Fruit fly (Drosophila melanogaster): ENCODE results near the gene Sirt7.

Sirt7 gene

dm6 chr3R:29040526-29041195 lies 15.1 kb upstream of the Sirt7 start (continued):
- TF ChIP-seq ftz-f1 (GFP tag; optimal IDR thresholded peaks at IDR 0.05) = peak; percentile 45
- no peak for TF ChIP-seq gsb-n (tag; optimal IDR thresholded peaks at IDR 0.05)
- TF ChIP-seq CG18011 (GFP tag; optimal IDR thresholded peaks at IDR 0.05) = peak; percentile 17
- no peak for TF ChIP-seq nau (GFP tag; optimal IDR thresholded peaks at IDR 0.05)
- TF ChIP-seq lov (optimal IDR thresholded peaks at IDR 0.05) = no peak
- TF ChIP-seq lov (GFP tag; IDR thresholded peaks at IDR 0.05) = no peak
- TF ChIP-seq CG11696 (GFP tag; IDR thresholded peaks at IDR 0.05) = peak; percentile 85
- peak; percentile 76 for TF ChIP-seq CG18262 (tag; optimal IDR thresholded peaks at IDR 0.05)
- peak; percentile 61 for TF ChIP-seq CG10654 (GFP tag; optimal IDR thresholded peaks at IDR 0.05)
- peak; percentile 68; the same call in 2 of the 3 replicates for TF ChIP-seq dysf (GFP tag; IDR thresholded peaks at IDR 0.05)
- TF ChIP-seq C15 (GFP tag; IDR thresholded peaks at IDR 0.05) = no peak
- no peak for TF ChIP-seq tll (GFP tag; optimal IDR thresholded peaks at IDR 0.05)
- TF ChIP-seq org-1 (GFP tag; optimal IDR thresholded peaks at IDR 0.05) = peak; percentile 72
- no peak for TF ChIP-seq Lim3 (GFP tag; IDR thresholded peaks at IDR 0.05)
- TF ChIP-seq Fer3 (tag; optimal IDR thresholded peaks at IDR 0.05) = peak; percentile 64
- peak; percentile 19 for TF ChIP-seq CG15073 (GFP tag; optimal IDR thresholded peaks at IDR 0.05)
- no peak for TF ChIP-seq CG4617 (GFP tag; optimal IDR thresholded peaks at IDR 0.05; ENCODE audit: borderline replicate concordance)
- TF ChIP-seq CG15479 (GFP tag; optimal IDR thresholded peaks at IDR 0.05) = no peak
- peak; percentile 23 for TF ChIP-seq CG18476 (GFP tag; optimal IDR thresholded peaks at IDR 0.05)
- no peak for TF ChIP-seq p53 (GFP tag; optimal IDR thresholded peaks at IDR 0.05)
- TF ChIP-seq CG1024 (GFP tag; IDR thresholded peaks at IDR 0.05) = no peak
- peak; percentile 31 for TF ChIP-seq slou (GFP tag; optimal IDR thresholded peaks at IDR 0.05)
- TF ChIP-seq Myb (GFP tag; optimal IDR thresholded peaks at IDR 0.05) = no peak
- TF ChIP-seq Sox102F (GFP tag; optimal IDR thresholded peaks at IDR 0.05) = no peak
- TF ChIP-seq Aef1 (GFP tag; IDR thresholded peaks at IDR 0.05) = peak; percentile 46; the same call in 1 of the 3 replicates
- TF ChIP-seq dan (GFP tag; IDR thresholded peaks at IDR 0.05) = no peak
- peak; percentile 38; the same call in 1 of the 3 replicates for TF ChIP-seq CG7357 (GFP tag; IDR thresholded peaks at IDR 0.05)
- peak; percentile 74 for TF ChIP-seq tio (GFP tag; optimal IDR thresholded peaks at IDR 0.05)
- peak; percentile 52 for TF ChIP-seq CG2120 (GFP tag; optimal IDR thresholded peaks at IDR 0.05)
- TF ChIP-seq CG15011 (GFP tag; optimal IDR thresholded peaks at IDR 0.05) = peak; percentile 65
- 0 out of 2 replicates have a peak, but pooled peaks have one; percentile 11 for TF ChIP-seq ranshi (GFP tag; IDR thresholded peaks at IDR 0.05)
- TF ChIP-seq Dll (GFP tag; IDR thresholded peaks at IDR 0.05; ENCODE audit: partially characterized antibody) = no peak
- TF ChIP-seq tna (GFP tag; IDR thresholded peaks at IDR 0.05; ENCODE audit: partially characterized antibody) = no peak
- peak; percentile 47 for TF ChIP-seq Hand (GFP tag; optimal IDR thresholded peaks at IDR 0.05)
- peak; percentile 60 for TF ChIP-seq CG10979 (tag; optimal IDR thresholded peaks at IDR 0.05)
- no peak; the same call in 2 of the 3 replicates for TF ChIP-seq CG34422 (GFP tag; IDR thresholded peaks at IDR 0.05)
- peak; percentile 42 for TF ChIP-seq CG6654 (GFP tag; optimal IDR thresholded peaks at IDR 0.05)
- peak; percentile 41 for TF ChIP-seq mam (GFP tag; optimal IDR thresholded peaks at IDR 0.05)
- TF ChIP-seq Fer1 (GFP tag; optimal IDR thresholded peaks at IDR 0.05) = peak; percentile 76
- 0 out of 3 replicates have a peak, but pooled peaks have one; percentile 49 for TF ChIP-seq CG3726 (GFP tag; IDR thresholded peaks at IDR 0.05)
- TF ChIP-seq run (tag; optimal IDR thresholded peaks at IDR 0.05) = peak; percentile 77
- TF ChIP-seq Lpt (GFP tag; optimal IDR thresholded peaks at IDR 0.05) = no peak
- no peak for TF ChIP-seq stwl (tag; optimal IDR thresholded peaks at IDR 0.05)
- peak; percentile 19 for TF ChIP-seq CG6683 (GFP tag; optimal IDR thresholded peaks at IDR 0.05)
- peak; percentile 11 for TF ChIP-seq corto (GFP tag; optimal IDR thresholded peaks at IDR 0.05)
- no peak for TF ChIP-seq Hey (tag; optimal IDR thresholded peaks at IDR 0.05)
- TF ChIP-seq scrt (GFP tag; optimal IDR thresholded peaks at IDR 0.05) = peak; percentile 48
- no peak for TF ChIP-seq ems (GFP tag; optimal IDR thresholded peaks at IDR 0.05)
- TF ChIP-seq Dfd (GFP tag; optimal IDR thresholded peaks at IDR 0.05) = peak in 1 of 2 experiments; percentile 35
- no peak for TF ChIP-seq ro (GFP tag; IDR thresholded peaks at IDR 0.05)

All from whole organism, embryonic.